Worm (Caenorhabditis elegans): ENCODE measurements around the gene F02D10.3.

F02D10.3 gene

DNA sequence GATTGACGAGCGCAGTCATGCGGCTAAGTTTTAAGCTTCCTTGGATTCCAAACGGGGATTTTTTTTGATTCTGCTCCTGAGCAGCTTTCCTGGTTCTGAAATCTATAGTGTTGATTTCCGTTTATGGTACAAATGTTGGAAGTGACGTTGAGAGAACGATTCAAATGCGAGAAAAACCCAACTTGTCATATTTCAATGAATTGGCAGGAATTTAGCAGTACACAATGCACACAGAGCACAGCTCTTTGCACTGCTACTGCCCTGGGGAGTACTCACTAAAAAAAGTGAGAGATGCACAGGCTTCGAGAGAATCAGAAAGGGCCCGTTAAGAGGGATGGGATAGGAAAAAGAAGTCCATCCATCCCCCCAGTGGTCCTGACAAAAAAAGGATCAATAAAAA lies 38.1 kb upstream of the F02D10.3 start, which contains the start of gene sad-1:
sad-1 (minus strand) TSS at position 101 of the 400 bp plus-strand sequence.
- TF ChIP-seq flh-1 (GFP tag; optimal IDR thresholded peaks at IDR 0.05) (no peak), sem-2 (GFP tag; optimal IDR thresholded peaks at IDR 0.05) (no peak), unc-120 (tag; optimal IDR thresholded peaks at IDR 0.05; ENCODE audit: poor library complexity, severe bottlenecking) (no peak), unc-62 (GFP tag; optimal IDR thresholded peaks at IDR 0.05) (no peak), unc-39 (tag; optimal IDR thresholded peaks at IDR 0.05) (no peak), nhr-12 (tag; optimal IDR thresholded peaks at IDR 0.05) (no peak), pha-4 (tag; optimal IDR thresholded peaks at IDR 0.05) (no peak), mls-2 (tag; optimal IDR thresholded peaks at IDR 0.05) (no peak), ces-1 (GFP tag; optimal IDR thresholded peaks at IDR 0.05) (no peak), nhr-237 (tag; optimal IDR thresholded peaks at IDR 0.05) (no peak), ham-2 (GFP tag; optimal IDR thresholded peaks at IDR 0.05) (no peak), snpc-4 (tag; optimal IDR thresholded peaks at IDR 0.05) (no peak), ceh-39 (tag; optimal IDR thresholded peaks at IDR 0.05) (no peak), nhr-2 (tag; optimal IDR thresholded peaks at IDR 0.05) (no peak), nhr-76 (tag; optimal IDR thresholded peaks at IDR 0.05) (no peak), lsy-2 (tag; optimal IDR thresholded peaks at IDR 0.05) (no peak), blmp-1 (tag; optimal IDR thresholded peaks at IDR 0.05) (no peak)

- peak; percentile 2 for TF ChIP-seq ces-1 (GFP tag; optimal IDR thresholded peaks at IDR 0.05)
- TF ChIP-seq nhr-28 (tag; optimal IDR thresholded peaks at IDR 0.05) = no peak
These were observed 37.5 kb upstream of the F02D10.3 start for ce11 chrX:13499923-13500322.

ce11 chrX:13499098-13499497 lies 36.7 kb upstream of the F02D10.3 start:
- TF ChIP-seq mls-2 (tag; optimal IDR thresholded peaks at IDR 0.05) = no peak
- TF ChIP-seq ces-1 (GFP tag; optimal IDR thresholded peaks at IDR 0.05) = peak; percentile 69
- TF ChIP-seq elt-3 (tag; optimal IDR thresholded peaks at IDR 0.05) = no peak
- TF ChIP-seq ceh-39 (tag; optimal IDR thresholded peaks at IDR 0.05) = no peak
- no peak for TF ChIP-seq nhr-28 (tag; optimal IDR thresholded peaks at IDR 0.05)
- TF ChIP-seq unc-120 (tag; optimal IDR thresholded peaks at IDR 0.05; ENCODE audit: poor library complexity, severe bottlenecking) = no peak

- TF ChIP-seq mab-5 (tag; optimal IDR thresholded peaks at IDR 0.05) = no peak
- TF ChIP-seq elt-1 (tag; optimal IDR thresholded peaks at IDR 0.05; ENCODE audit: borderline replicate concordance, insufficient read depth) = no peak
These were observed 31.3 kb upstream of the F02D10.3 start for ce11 chrX:13493762-13494161.

DNA sequence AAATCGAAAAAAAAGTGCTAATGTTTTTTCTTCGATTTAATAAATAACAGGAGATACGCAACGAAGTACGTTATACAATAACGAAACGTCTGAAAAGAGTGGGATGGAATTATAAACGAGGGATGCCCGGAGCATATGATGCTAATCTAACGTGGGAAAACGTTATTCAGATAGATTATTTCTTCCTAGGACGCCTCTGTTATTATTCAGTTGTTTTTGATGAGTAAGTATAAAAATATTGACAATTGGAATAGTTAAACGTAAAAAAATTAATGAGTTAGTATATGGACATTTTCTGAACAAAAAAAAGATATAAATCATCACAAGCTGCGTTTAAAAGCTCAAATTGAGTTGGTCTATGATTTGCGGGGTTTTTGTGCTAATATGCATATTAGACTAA lies 22.4 kb upstream of the F02D10.3 start, which contains the start of gene srd-51:
srd-51 (minus strand) TSS at position 101 of the 400 bp plus-strand sequence.
- no peak for TF ChIP-seq blmp-1 (tag; optimal IDR thresholded peaks at IDR 0.05)
- no peak for TF ChIP-seq tbx-8 (GFP tag; optimal IDR thresholded peaks at IDR 0.05)
- no peak for TF ChIP-seq nhr-76 (tag; optimal IDR thresholded peaks at IDR 0.05)
- TF ChIP-seq zip-8 (tag; optimal IDR thresholded peaks at IDR 0.05) = no peak
- TF ChIP-seq sptf-1 (tag; optimal IDR thresholded peaks at IDR 0.05) = no peak
- TF ChIP-seq pha-4 (tag; optimal IDR thresholded peaks at IDR 0.05) = no peak
- no peak for TF ChIP-seq nhr-28 (tag; optimal IDR thresholded peaks at IDR 0.05)
- TF ChIP-seq lsy-2 (tag; optimal IDR thresholded peaks at IDR 0.05) = no peak
- no peak for TF ChIP-seq nhr-12 (tag; optimal IDR thresholded peaks at IDR 0.05)
- TF ChIP-seq lin-13 (tag; optimal IDR thresholded peaks at IDR 0.05) = no peak
- TF ChIP-seq flh-1 (GFP tag; optimal IDR thresholded peaks at IDR 0.05) = no peak
- no peak for TF ChIP-seq M03D4.4 (tag; optimal IDR thresholded peaks at IDR 0.05)
- TF ChIP-seq mab-5 (tag; optimal IDR thresholded peaks at IDR 0.05) = no peak
- TF ChIP-seq ztf-11 (tag; optimal IDR thresholded peaks at IDR 0.05) = no peak
- no peak for TF ChIP-seq unc-120 (tag; optimal IDR thresholded peaks at IDR 0.05; ENCODE audit: poor library complexity, severe bottlenecking)

DNA sequence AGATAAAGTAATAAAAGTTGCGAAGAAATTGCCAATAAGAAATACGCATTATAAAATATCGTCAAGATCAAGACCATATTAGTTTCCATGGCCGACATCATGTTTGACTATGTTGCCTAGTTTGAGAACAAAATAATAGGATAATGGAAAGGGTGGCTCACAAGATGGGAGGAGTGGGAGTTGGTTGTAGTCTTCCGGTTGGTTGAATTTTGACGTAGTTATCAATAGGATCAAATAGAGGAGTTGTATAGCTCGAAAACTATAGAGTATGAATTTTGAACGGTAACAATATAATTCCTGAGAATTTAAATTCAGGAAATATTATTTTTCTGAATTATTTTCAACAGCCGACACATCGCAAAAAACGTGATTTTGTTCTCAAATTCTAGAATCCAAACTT lies 19.3 kb upstream of the F02D10.3 start, which contains the start of gene srd-50:
srd-50 (minus strand) TSS at position 101 of the 400 bp plus-strand sequence.
- TF ChIP-seq lsy-2 (tag; optimal IDR thresholded peaks at IDR 0.05) = no peak
- TF ChIP-seq sem-2 (GFP tag; optimal IDR thresholded peaks at IDR 0.05) = no peak
- TF ChIP-seq pha-4 (tag; optimal IDR thresholded peaks at IDR 0.05) = no peak
- TF ChIP-seq unc-39 (tag; optimal IDR thresholded peaks at IDR 0.05) = no peak
- no peak for TF ChIP-seq ces-1 (GFP tag; optimal IDR thresholded peaks at IDR 0.05)
- TF ChIP-seq mep-1 (tag; optimal IDR thresholded peaks at IDR 0.05) = no peak
- no peak for TF ChIP-seq hlh-1 (tag; optimal IDR thresholded peaks at IDR 0.05)
- no peak for TF ChIP-seq ztf-11 (tag; optimal IDR thresholded peaks at IDR 0.05)
- no peak for TF ChIP-seq tbx-8 (GFP tag; optimal IDR thresholded peaks at IDR 0.05)
- TF ChIP-seq blmp-1 (tag; optimal IDR thresholded peaks at IDR 0.05) = no peak
- no peak for TF ChIP-seq cnd-1 (tag; optimal IDR thresholded peaks at IDR 0.05)
- TF ChIP-seq mls-2 (tag; optimal IDR thresholded peaks at IDR 0.05) = no peak
- no peak for TF ChIP-seq lin-32 (GFP tag; optimal IDR thresholded peaks at IDR 0.05)
- TF ChIP-seq nhr-12 (tag; optimal IDR thresholded peaks at IDR 0.05) = no peak
- no peak for TF ChIP-seq unc-62 (GFP tag; optimal IDR thresholded peaks at IDR 0.05)
